Worm (Caenorhabditis elegans) whole organism, L3 larva: ENCODE results near the gene nsph-3.2.

Experiments used
- R02D3.7 ChIP-seq: fragments of 150-350 bp; optimal IDR thresholded peaks from 2 replicates; lab custom pipeline; 2014; ENCODE audit warnings: missing biosample characterization, missing genetic modification characterization
- ZK546.5 ChIP-seq: sonication (generic microtip); optimal IDR thresholded peaks from 2 replicates; lab custom pipeline; 2017; ENCODE audit warnings: missing biosample characterization, missing genetic modification characterization
- aly-2 ChIP-seq: fragments of 150-350 bp; optimal IDR thresholded peaks from 2 replicates; lab custom pipeline; 2014; ENCODE audit warnings: missing biosample characterization, missing genetic modification characterization
- ama-1 ChIP-seq: fragments of 150-350 bp; optimal IDR thresholded peaks from 2 replicates; lab custom pipeline; 2018
- ceh-16 ChIP-seq: sonication (generic microtip); optimal IDR thresholded peaks from 2 replicates; lab custom pipeline; 2017; ENCODE audit warnings: missing biosample characterization, missing genetic modification characterization
- ceh-28 ChIP-seq: fragments of 150-350 bp; optimal IDR thresholded peaks from 2 replicates; lab custom pipeline; 2014; ENCODE audit warnings: missing biosample characterization, missing genetic modification reagents, missing genetic modification characterization
- ceh-82 ChIP-seq: fragments of 150-350 bp; optimal IDR thresholded peaks from 2 replicates; lab custom pipeline; 2014; ENCODE audit warnings: missing biosample characterization, missing genetic modification characterization
- ceh-9 ChIP-seq: sonication (generic microtip); optimal IDR thresholded peaks from 2 replicates; lab custom pipeline; 2018; ENCODE audit warnings: missing biosample characterization, missing genetic modification characterization
- egl-27 ChIP-seq: sonication (generic microtip); optimal IDR thresholded peaks from 4 replicates; lab custom pipeline; 2017; ENCODE audit warnings: missing biosample characterization, missing genetic modification reagents, missing genetic modification characterization
- egl-5 ChIP-seq: fragments of 150-350 bp; optimal IDR thresholded peaks from 2 replicates; lab custom pipeline; 2017; ENCODE audit warnings: missing biosample characterization, missing genetic modification reagents, missing genetic modification characterization, inconsistent platforms
- elt-1 ChIP-seq: fragments of 150-350 bp; optimal IDR thresholded peaks from 2 replicates; lab custom pipeline; 2014; ENCODE audit warnings: missing biosample characterization, missing genetic modification characterization
- elt-2 ChIP-seq: sonication (generic microtip); optimal IDR thresholded peaks from 2 replicates; lab custom pipeline; 2016; ENCODE audit warnings: missing genetic modification reagents, mild to moderate bottlenecking, missing genetic modification characterization, missing compliant biosample characterization
- fkh-10 ChIP-seq: sonication (generic microtip); optimal IDR thresholded peaks from 2 replicates; lab custom pipeline; 2017; ENCODE audit warnings: missing biosample characterization, missing genetic modification reagents, missing genetic modification characterization
- fos-1 ChIP-seq: fragments of 150-350 bp; optimal IDR thresholded peaks from 2 replicates; lab custom pipeline; 2014; ENCODE audit warnings: missing biosample characterization, missing genetic modification characterization
- hmg-11 ChIP-seq: sonication (generic microtip); optimal IDR thresholded peaks from 2 replicates; lab custom pipeline; 2016; ENCODE audit warnings: missing genetic modification characterization, missing compliant biosample characterization
- lin-15B ChIP-seq: fragments of 150-350 bp; optimal IDR thresholded peaks from 2 replicates; lab custom pipeline; 2014; ENCODE audit warnings: missing biosample characterization, missing genetic modification characterization
- lsy-12 ChIP-seq: sonication (generic microtip); optimal IDR thresholded peaks from 2 replicates; lab custom pipeline; 2016; ENCODE audit warnings: mild to moderate bottlenecking, missing genetic modification characterization, missing compliant biosample characterization
- mdl-1 ChIP-seq: fragments of 150-350 bp; optimal IDR thresholded peaks from 2 replicates; lab custom pipeline; 2014; ENCODE audit warnings: missing biosample characterization, missing genetic modification characterization
- nfya-1 ChIP-seq: sonication (generic microtip); optimal IDR thresholded peaks from 2 replicates; lab custom pipeline; 2017; ENCODE audit warnings: missing genetic modification characterization, mild to moderate bottlenecking, missing compliant biosample characterization, antibody characterized with exemption, moderate library complexity; ENCODE audit not compliant: insufficient read depth
- nhr-11 ChIP-seq: fragments of 150-350 bp; optimal IDR thresholded peaks from 2 replicates; lab custom pipeline; 2014; ENCODE audit warnings: missing biosample characterization, missing genetic modification characterization
- nhr-23 ChIP-seq: fragments of 150-350 bp; optimal IDR thresholded peaks from 2 replicates; lab custom pipeline; 2014; ENCODE audit warnings: missing biosample characterization, missing genetic modification reagents, missing genetic modification characterization
- nhr-237 ChIP-seq: fragments of 150-350 bp; optimal IDR thresholded peaks from 2 replicates; lab custom pipeline; 2014; ENCODE audit warnings: missing biosample characterization, missing genetic modification characterization
- nhr-25 ChIP-seq: sonication (generic microtip); optimal IDR thresholded peaks from 2 replicates; lab custom pipeline; 2017; ENCODE audit warnings: missing biosample characterization, missing genetic modification characterization
- nhr-43 ChIP-seq: sonication (generic microtip); optimal IDR thresholded peaks from 2 replicates; lab custom pipeline; 2016; ENCODE audit warnings: mild to moderate bottlenecking, missing genetic modification characterization, missing compliant biosample characterization; ENCODE audit not compliant: poor library complexity, severe bottlenecking
- nhr-67 ChIP-seq: fragments of 150-350 bp; optimal IDR thresholded peaks from 2 replicates; lab custom pipeline; 2014; ENCODE audit warnings: missing biosample characterization, missing genetic modification characterization
- nhr-77 ChIP-seq: fragments of 150-350 bp; optimal IDR thresholded peaks from 2 replicates; lab custom pipeline; 2014; ENCODE audit warnings: missing biosample characterization, missing genetic modification characterization
- pha-4 ChIP-seq: fragments of 150-350 bp; optimal IDR thresholded peaks from 2 replicates; lab custom pipeline; 2014; ENCODE audit warnings: missing biosample characterization, missing genetic modification reagents, missing genetic modification characterization
- sea-2 ChIP-seq: fragments of 150-350 bp; sonication (generic microtip); optimal IDR thresholded peaks from 4 replicates; lab custom pipeline; 2014; ENCODE audit warnings: missing biosample characterization, missing genetic modification reagents, missing genetic modification characterization
- skn-1 ChIP-seq: fragments of 150-350 bp; optimal IDR thresholded peaks from 2 replicates; lab custom pipeline; 2014; ENCODE audit warnings: missing biosample characterization, missing genetic modification characterization
- tbx-2 ChIP-seq: sonication (generic microtip); optimal IDR thresholded peaks from 2 replicates; lab custom pipeline; 2016; ENCODE audit warnings: mild to moderate bottlenecking, missing genetic modification characterization, missing compliant biosample characterization
- unc-39 ChIP-seq: sonication (generic microtip); optimal IDR thresholded peaks from 4 replicates; lab custom pipeline; 2017; ENCODE audit warnings: missing biosample characterization, missing genetic modification characterization
- ztf-4 ChIP-seq: fragments of 150-350 bp; optimal IDR thresholded peaks from 2 replicates; lab custom pipeline; 2014; ENCODE audit warnings: missing biosample characterization, missing genetic modification characterization

The nsph-3.2 gene

DNA sequence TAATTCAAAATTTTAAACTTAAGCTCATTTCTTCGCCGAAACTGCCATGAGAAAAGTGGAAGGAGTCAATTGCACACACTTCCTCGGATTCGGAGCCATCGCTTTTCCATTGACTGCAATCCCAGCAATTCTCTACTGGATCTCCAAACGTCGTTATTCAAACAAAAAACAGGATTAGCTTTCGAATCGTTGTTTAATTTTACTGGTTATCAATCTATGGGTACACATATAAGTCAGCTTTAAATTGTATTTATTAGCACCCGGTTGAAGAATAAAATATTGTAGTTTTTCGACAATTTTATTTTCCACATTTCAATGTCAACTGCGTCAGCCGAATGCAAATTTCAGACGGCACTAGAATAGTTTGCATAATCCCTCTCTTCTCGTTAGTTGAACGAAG lies 17.3 kb downstream of the nsph-3.2 start, which contains the start of gene glt-3:
glt-3 (plus strand) TSS at position 301 of the 400 bp plus-strand sequence.
- TF ChIP-seq nhr-43 (tag; lab: Kevin White, UChicago) = no peak
- TF ChIP-seq lsy-12 = no peak
- no peak for TF ChIP-seq tbx-2 (tag; lab: Kevin White, UChicago)
- no peak for TF ChIP-seq R02D3.7 (tag; lab: Kevin White, UChicago)
- TF ChIP-seq mdl-1 = no peak
- no peak for TF ChIP-seq aly-2
- no peak for TF ChIP-seq egl-5
- TF ChIP-seq unc-39 (tag; lab: Kevin White, UChicago) = no peak
- TF ChIP-seq elt-2 (tag; lab: Kevin White, UChicago) = no peak
- no peak for TF ChIP-seq fkh-10 (GFP tag; lab: Kevin White, UChicago)
- TF ChIP-seq ceh-82 (tag; lab: Kevin White, UChicago) = no peak

DNA sequence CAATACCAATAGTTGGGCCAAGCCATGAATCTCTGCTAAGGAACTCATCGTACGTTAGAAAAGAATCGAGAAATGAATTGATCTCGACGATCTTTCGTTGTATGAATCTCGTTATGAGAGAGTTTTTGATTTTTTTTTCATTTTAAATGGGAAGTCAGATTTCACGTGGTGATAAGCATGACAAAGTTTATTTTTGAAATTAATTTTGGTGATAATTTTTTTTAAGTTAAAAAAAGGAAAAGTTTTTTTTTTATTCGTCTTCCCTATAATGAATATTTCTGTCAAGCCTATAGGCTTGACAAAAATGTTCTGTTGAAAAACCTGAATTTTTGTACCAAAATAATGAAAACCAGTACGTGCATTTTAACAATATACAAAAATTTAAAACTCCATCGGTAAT lies 23.1 kb downstream of the nsph-3.2 start, which contains the start of gene K08F4.5:
K08F4.5 (minus strand) TSS at position 101 of the 400 bp plus-strand sequence.
- TF ChIP-seq nhr-67 (tag; lab: Kevin White, UChicago) = no peak
- TF ChIP-seq lin-15B (tag; lab: Kevin White, UChicago) = no peak
- TF ChIP-seq nhr-25 (tag; lab: Kevin White, UChicago) = no peak
- no peak for TF ChIP-seq elt-2 (tag; lab: Kevin White, UChicago)
- no peak for TF ChIP-seq sea-2
- no peak for TF ChIP-seq nhr-77 (tag; lab: Kevin White, UChicago)

DNA sequence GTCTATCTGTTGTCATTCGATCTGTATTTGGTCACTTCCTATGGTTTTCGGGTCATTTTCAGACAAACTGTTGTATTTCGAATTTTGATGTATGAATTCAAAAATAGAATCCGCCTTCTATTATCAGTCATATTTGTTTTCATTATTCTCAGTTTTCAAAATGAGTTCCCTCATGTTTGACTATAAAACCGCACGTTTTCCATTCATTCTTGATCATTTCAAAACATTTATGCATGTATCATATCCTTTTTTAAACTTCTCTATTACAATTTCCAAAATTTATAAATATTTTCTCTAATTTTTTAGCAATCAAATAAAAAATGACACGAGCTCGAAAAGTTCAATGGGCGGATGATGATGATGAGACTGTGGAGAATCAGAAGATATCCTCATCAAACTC lies 25.1 kb downstream of the nsph-3.2 start, which contains the start of gene K08F4.12:
K08F4.12 (plus strand) TSS at position 301 of the 400 bp plus-strand sequence.
- TF ChIP-seq egl-27 (tag; lab: Kevin White, UChicago) (no peak), R02D3.7 (tag; lab: Kevin White, UChicago) (no peak), nhr-43 (tag; lab: Kevin White, UChicago) (no peak)
- TF ChIP-seq, all 47 proteins: peak for 0

DNA sequence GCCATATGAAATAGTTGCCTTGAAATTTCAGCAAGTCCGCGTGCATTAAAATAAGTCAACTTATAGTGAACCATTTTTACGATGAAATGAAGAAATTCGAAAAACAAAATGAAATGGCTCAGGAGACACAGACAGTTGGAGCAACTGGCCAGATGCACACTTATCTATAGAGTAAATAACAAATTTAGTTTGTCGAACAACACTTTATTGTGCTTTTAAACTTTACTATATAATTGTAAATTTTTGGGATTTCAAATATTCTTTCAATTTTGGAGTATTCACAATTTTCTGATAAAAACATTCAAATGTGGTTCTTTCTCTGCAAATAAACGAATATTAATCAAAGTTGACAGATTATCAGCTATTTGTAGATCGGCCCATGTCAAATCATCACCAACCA lies 27.5 kb downstream of the nsph-3.2 start, which contains the start of gene gst-3:
gst-3 (minus strand) TSS at position 101 of the 400 bp plus-strand sequence.
- no peak for TF ChIP-seq nhr-237 (tag; lab: Kevin White, UChicago)
- peak; percentile 33 for TF ChIP-seq pha-4
- no peak for TF ChIP-seq egl-5

ce11 chrIV:10141930-10142505 lies 29.3 kb downstream of the nsph-3.2 start, which contains the start of the genes gst-2, gst-4 and dhs-12:
TSS of gene gst-2 (minus strand) at chrIV:10142061.
TSS of gene gst-4 (plus strand) at chrIV:10142225.
TSS of gene dhs-12 (plus strand) at chrIV:10142455.
- TF ChIP-seq skn-1 (tag; lab: Kevin White, UChicago) (peak; percentile 43), tbx-2 (tag; lab: Kevin White, UChicago) (no peak)

DNA sequence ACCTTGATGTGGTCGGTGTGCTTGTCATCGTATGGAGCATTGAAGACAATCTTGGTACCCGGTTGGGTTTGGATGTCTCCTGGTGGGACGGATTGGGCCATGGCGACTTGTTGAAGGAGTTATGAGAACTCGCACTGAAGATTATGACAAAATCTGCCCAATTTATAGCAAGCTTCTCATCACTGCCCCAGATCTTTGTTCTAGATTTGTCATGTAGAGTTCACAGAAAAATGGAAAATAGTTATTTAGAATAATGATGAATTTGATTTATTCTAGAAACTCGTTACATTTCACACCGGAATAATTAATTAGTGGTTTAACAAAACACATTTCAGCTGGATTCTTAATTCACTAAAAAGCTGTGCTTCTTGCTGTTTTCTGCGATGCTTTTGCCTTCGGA lies 31.0 kb downstream of the nsph-3.2 start, which contains the start of gene msp-38:
msp-38 (minus strand) TSS at position 101 of the 400 bp plus-strand sequence.
- TF ChIP-seq hmg-11 (tag; lab: Kevin White, UChicago) (no peak), ceh-28 (no peak), ceh-9 (tag; lab: Kevin White, UChicago) (no peak), fkh-10 (GFP tag; lab: Kevin White, UChicago) (no peak), nhr-43 (tag; lab: Kevin White, UChicago) (no peak), mdl-1 (no peak), elt-1 (no peak), sea-2 (no peak)

DNA sequence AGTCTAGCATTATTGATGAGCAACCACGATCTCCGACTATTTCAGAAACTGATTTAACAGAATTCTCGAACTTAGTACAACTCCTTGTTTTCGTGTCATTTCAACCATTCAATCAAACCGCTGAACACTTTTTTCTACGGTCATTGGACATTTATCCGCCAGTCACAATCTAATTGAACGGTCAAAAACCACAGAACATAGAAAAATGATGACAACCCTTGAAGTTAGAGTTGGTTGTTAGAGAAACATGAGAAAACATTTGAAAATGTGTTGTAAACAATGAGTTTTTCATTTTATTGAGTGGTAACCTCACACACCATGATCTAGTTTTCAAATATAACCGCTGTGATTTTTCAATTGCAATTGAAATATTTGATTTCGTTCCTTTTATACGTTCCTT lies 31.8 kb downstream of the nsph-3.2 start:
- TF ChIP-seq nhr-11 (tag; lab: Kevin White, UChicago) = no peak
- TF ChIP-seq ceh-9 (tag; lab: Kevin White, UChicago) = no peak
- no peak for TF ChIP-seq ama-1 (lab: Kevin White, UChicago)
- no peak for TF ChIP-seq nfya-1 (tag; lab: Kevin White, UChicago)
- TF ChIP-seq nhr-67 (tag; lab: Kevin White, UChicago) = no peak
- TF ChIP-seq nhr-43 (tag; lab: Kevin White, UChicago) = no peak
- no peak for TF ChIP-seq ztf-4
- TF ChIP-seq hmg-11 (tag; lab: Kevin White, UChicago) = no peak
- no peak for TF ChIP-seq mdl-1
- TF ChIP-seq nhr-23 (tag; lab: Kevin White, UChicago) = no peak
- TF ChIP-seq fos-1 = no peak
- no peak for TF ChIP-seq ceh-16
- TF ChIP-seq ZK546.5 (tag; lab: Kevin White, UChicago) = no peak
- TF ChIP-seq nhr-237 (tag; lab: Kevin White, UChicago) = no peak
- no peak for TF ChIP-seq tbx-2 (tag; lab: Kevin White, UChicago)
